Worm (Caenorhabditis elegans) whole organism, dauer: Measurements from ENCODE around the gene F41H10.1.
"Not testable (repeated sequence)": the region's sequence is repeated elsewhere in the genome, so short reads cannot be mapped to it uniquely, and the experiment has no call there.

ENCODE experiments used
- unc-62 ChIP-seq: sonication (generic microtip); optimal IDR thresholded peaks from 2 replicates; lab custom pipeline; 2017; ENCODE audit warnings: missing biosample characterization, missing genetic modification reagents, missing genetic modification characterization

The F41H10.1 gene

DNA sequence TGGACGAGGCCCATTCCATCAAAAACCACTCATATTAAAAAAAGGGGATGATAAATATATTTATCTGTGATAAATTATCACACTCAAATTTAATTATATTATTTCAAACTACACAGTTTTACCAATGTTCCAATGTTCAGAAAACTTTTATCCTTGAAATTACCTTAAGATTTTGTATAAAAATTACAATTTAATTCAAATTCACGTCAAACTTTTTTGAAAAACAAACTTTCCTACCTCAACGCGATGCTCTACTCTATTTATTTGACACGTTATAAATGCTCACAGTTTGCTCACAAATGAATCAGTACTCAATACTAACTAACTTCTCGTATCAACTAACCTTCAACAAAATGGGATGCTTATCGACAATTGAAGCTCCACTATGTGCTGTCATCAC, at the start of gene F41H10.1:
Gene F41H10.1, plus strand, starts transcription at position 301 of the 400 bp plus-strand sequence.
- no peak for TF ChIP-seq unc-62 (GFP tag; lab: Kevin White, UChicago)

- no peak for TF ChIP-seq unc-62 (GFP tag; lab: Kevin White, UChicago)
Observed at ce11 chrIV:5333484-5333883, 49.2 kb upstream of the F41H10.1 start.

DNA sequence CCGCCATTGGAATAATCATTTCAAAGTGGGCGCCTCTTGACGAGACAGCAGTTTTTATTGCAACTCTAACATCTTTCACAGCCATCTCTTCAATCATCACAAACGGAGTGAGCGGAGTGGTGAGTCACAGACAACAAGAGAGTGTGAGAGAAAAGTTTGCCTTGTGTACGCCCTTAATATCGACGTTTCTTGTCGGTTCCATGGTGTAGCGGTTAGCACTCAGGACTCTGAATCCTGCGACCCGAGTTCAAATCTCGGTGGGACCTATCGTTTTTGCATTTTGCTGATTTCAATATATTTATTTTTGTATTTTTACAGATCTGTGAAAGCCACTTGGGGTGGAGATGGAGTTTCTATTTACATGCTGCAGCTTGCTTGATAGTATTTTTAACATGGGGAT, 48.2 kb upstream of the F41H10.1 start:
- TF ChIP-seq unc-62 (GFP tag; lab: Kevin White, UChicago) = no peak

DNA sequence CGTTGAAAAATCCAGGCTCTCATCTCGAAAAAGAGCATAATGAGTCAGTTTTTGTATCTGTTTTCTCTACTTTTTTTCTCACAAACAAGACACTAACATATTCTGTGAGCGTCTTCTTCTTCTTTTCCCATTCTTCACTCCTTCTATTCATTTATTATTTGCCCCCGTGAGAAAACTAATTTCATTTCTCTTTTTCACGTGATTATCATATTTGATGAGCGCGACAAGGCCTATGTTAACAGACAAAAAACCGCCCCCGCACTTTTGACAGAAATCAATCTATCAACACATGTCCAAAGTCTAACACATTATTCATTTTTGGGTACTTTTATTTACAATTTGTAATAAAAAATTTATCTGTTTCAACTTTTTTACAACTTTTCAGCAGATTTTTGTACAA, 45.1 kb upstream of the F41H10.1 start:
- TF ChIP-seq unc-62 (GFP tag; lab: Kevin White, UChicago) = no peak

- no peak for TF ChIP-seq unc-62 (GFP tag; lab: Kevin White, UChicago)
Observed at ce11 chrIV:5339255-5339654, 43.5 kb upstream of the F41H10.1 start, which contains the start of gene Y4C6B.2. TSS of gene Y4C6B.2 (plus strand) at chrIV:5339574.

ce11 chrIV:5344168-5344567, 38.5 kb upstream of the F41H10.1 start:
- TF ChIP-seq unc-62 (GFP tag; lab: Kevin White, UChicago) = no peak

ce11 chrIV:5350480-5351193, 32.1 kb upstream of the F41H10.1 start, which contains the start of gene gba-4:
TSS of gene gba-4 (minus strand) at chrIV:5350897.
- TF ChIP-seq unc-62 (GFP tag; lab: Kevin White, UChicago) = not testable (repeated sequence)

- no peak for TF ChIP-seq unc-62 (GFP tag; lab: Kevin White, UChicago)
Observed at ce11 chrIV:5353364-5353763, 29.3 kb upstream of the F41H10.1 start, which contains the start of gene Y4C6B.7. TSS of gene Y4C6B.7 (minus strand) at chrIV:5353464.

DNA sequence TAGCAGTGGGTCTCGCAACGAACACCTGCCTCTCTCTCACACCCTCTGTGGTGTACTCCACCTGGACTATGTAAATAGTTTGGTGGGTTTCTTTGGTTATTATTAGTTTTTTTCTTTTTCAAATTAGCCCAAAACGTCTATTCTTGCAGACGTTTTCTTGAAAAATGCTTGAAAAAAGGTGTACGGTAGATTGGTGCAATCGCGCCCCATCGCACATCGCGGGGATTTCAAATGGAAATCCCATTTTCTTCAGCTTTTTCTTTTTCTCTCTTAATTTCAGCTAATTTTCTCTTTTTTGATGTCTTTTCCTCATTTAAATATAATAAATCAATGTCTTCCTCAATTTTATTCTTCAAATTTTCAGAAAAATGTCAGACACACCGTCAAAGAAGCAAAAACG, 28.6 kb upstream of the F41H10.1 start, which contains the start of gene Y4C6B.1:
Gene Y4C6B.1, plus strand, starts transcription at position 365 of the 400 bp plus-strand sequence.
- no peak for TF ChIP-seq unc-62 (GFP tag; lab: Kevin White, UChicago)

DNA sequence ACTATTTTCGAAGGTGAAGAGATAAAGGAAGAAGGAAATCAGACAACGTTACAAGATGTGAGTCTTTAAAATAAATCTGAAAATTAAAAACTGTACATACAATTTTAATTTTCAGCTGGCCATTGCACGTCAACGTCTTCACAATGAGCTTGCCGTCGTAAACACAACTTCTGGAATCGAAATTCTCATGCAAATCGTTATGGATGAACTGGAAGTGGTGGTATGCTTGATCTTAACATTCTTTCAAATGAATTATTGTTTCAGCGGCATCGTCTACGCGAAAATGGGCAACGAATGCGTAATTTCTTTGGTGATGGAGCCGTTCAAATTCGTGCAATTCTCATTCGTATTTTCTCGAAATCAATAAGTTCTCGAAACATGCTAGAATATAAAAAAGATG, 28.1 kb upstream of the F41H10.1 start:
- no peak for TF ChIP-seq unc-62 (GFP tag; lab: Kevin White, UChicago)

DNA sequence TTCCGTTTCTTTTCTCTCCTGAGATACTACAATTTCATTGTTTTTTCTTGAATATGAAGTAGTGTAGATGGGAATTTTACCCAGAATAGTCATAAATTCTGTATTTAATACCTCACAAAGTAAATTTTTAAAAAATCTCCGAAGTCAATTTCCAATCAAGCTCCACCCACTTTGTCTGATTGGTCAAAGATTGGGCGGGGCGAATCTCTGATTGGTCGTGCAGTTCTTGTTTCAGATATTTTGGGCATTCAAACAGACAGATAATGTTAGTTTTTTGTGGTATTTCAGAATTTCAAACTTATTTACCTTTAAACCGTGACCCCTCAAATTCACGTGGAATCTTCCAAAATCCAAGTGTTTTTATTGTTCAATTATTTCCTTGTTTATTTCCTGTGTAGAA, 22.2 kb upstream of the F41H10.1 start, which contains the start of gene F41H10.5:
Gene F41H10.5, plus strand, starts transcription at position 375 of the 400 bp plus-strand sequence.
- TF ChIP-seq unc-62 (GFP tag; lab: Kevin White, UChicago) = no peak

- no peak for TF ChIP-seq unc-62 (GFP tag; lab: Kevin White, UChicago)
Observed at ce11 chrIV:5364135-5364609, 18.5 kb upstream of the F41H10.1 start, which contains the start of the genes hda-6 and F41H10.4. TSS of gene hda-6 (minus strand) at chrIV:5364306. TSS of gene F41H10.4 (plus strand) at chrIV:5364559.

DNA sequence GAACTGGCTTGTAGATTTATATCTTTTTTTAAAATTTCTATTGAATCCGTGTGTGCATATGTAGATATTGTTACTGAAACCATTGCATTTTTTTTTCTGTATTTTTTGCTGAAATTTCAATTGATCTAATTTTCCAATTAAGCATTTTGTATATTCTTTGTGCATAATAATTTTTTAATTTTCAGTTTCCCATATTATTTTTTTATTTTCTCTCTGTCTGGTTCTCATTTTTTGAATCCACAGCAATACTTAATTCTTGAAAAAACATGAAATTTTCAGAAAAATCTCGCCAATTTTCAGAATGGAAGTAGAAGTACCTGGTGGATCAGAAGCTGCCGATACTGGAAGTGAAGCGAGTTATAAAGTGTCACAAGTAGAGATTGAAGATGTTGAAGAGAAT, 16.1 kb upstream of the F41H10.1 start, which contains the start of gene sand-1:
Gene sand-1, plus strand, starts transcription at position 301 of the 400 bp plus-strand sequence.
- no peak for TF ChIP-seq unc-62 (GFP tag; lab: Kevin White, UChicago)

- no peak for TF ChIP-seq unc-62 (GFP tag; lab: Kevin White, UChicago)
Observed at ce11 chrIV:5367899-5368298, 14.8 kb upstream of the F41H10.1 start.

ce11 chrIV:5368860-5369259, 13.8 kb upstream of the F41H10.1 start:
- TF ChIP-seq unc-62 (GFP tag; lab: Kevin White, UChicago) = no peak

- TF ChIP-seq unc-62 (GFP tag; lab: Kevin White, UChicago) = no peak
Observed at ce11 chrIV:5369414-5369813, 13.3 kb upstream of the F41H10.1 start, which contains the start of gene F41H10.3. TSS of gene F41H10.3 (plus strand) at chrIV:5369801.
